Fruit fly (Drosophila melanogaster) S2 (cell line): Measurements from ENCODE around the gene Rab39.

Experiments used
- CG8478 ChIP-seq: fragments of >200 bp; optimal IDR thresholded peaks from 2 replicates; lab custom pipeline; 2018
- CTCF ChIP-seq, 2 experiments: fragments of >200 bp; optimal IDR thresholded peaks; 2 replicates each; lab custom pipeline; 2018

dm6 chrX:7701282-7702078, 33.2 kb upstream of the Rab39 start:
- TF ChIP-seq CG8478: no peak
- TF ChIP-seq CTCF (optimal IDR thresholded peaks at IDR 0.05; lab: Kevin White, UChicago): no peak
